Fruit fly (Drosophila melanogaster): ENCODE data around the gene CG7276.

Gene CG7276

DNA sequence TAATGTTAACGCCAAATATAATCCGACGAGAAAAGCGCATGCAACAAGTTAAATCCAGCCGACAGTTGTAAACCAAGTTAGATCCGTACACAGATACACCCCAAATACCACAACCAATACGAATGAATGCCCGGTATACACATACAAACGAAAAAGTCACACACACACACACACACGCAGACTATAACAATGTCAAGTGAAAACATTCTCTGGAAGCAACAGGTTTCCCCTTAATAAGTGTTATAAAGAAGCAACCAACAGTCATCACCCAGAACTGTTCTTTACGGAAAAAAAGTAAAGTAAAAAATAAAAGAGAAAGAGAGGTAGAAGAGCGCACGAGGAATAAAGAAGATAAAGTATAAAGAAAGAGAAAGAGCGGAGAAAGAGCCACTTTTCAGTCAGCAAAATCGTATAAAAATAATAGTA, 37.8 kb downstream of the CG7276 start:
- no peak for TF ChIP-seq brk (GFP tag; optimal IDR thresholded peaks at IDR 0.05)
- no peak for TF ChIP-seq pan (optimal IDR thresholded peaks at IDR 0.05)
- TF ChIP-seq Abd-B (GFP tag; optimal IDR thresholded peaks at IDR 0.05), result no peak
- TF ChIP-seq h (GFP tag; optimal IDR thresholded peaks at IDR 0.05), result no peak
- TF ChIP-seq br (GFP tag; optimal IDR thresholded peaks at IDR 0.05), result no peak
- TF ChIP-seq sage (GFP tag; optimal IDR thresholded peaks at IDR 0.05), result no peak
- no peak for TF ChIP-seq CrebA (GFP tag; optimal IDR thresholded peaks at IDR 0.05; ENCODE audit: borderline replicate concordance)
- TF ChIP-seq Hr78 (GFP tag; optimal IDR thresholded peaks at IDR 0.05), result no peak
- TF ChIP-seq dmrt93B (GFP tag; optimal IDR thresholded peaks at IDR 0.05), result no peak
- no peak for TF ChIP-seq Hr83 (GFP tag; optimal IDR thresholded peaks at IDR 0.05; ENCODE audit: poor library complexity, severe bottlenecking)
- peak; percentile 20 for TF ChIP-seq woc (GFP tag; optimal IDR thresholded peaks at IDR 0.05)
- TF ChIP-seq Jra (GFP tag; optimal IDR thresholded peaks at IDR 0.05), result no peak
- TF ChIP-seq dl (GFP tag; optimal IDR thresholded peaks at IDR 0.05; ENCODE audit: insufficient read depth in 1 of 2, partially characterized antibody in 2 of 2), result peak in 1 of 2 experiments; percentile 51
- TF ChIP-seq rgr (GFP tag; optimal IDR thresholded peaks at IDR 0.05), result no peak
- TF ChIP-seq fru (GFP tag; optimal IDR thresholded peaks at IDR 0.05), result no peak
- TF ChIP-seq Mio (GFP tag; optimal IDR thresholded peaks at IDR 0.05), result no peak
- TF ChIP-seq N (GFP tag; optimal IDR thresholded peaks at IDR 0.05), result peak; percentile 44
- no peak for TF ChIP-seq Rel (GFP tag; optimal IDR thresholded peaks at IDR 0.05)
- TF ChIP-seq Rel (tag; optimal IDR thresholded peaks at IDR 0.05), result peak; percentile 77

DNA sequence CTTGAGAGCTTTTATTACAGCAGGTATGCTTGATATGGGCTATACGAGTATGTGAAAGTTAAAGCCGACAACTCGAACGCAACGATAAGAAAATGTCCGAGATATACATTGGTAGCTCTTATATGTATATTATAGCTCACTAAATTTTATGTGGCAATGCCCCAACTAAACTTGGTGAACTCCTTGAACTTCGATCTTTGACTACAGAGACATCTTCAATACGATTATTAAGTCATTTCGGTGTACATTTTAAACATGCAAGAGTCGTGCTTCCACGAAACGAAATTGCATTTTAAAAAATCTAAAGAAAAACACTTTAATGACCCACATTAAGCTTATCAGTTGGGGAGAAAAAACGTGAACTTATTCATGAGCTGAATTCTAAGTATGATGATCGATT, 38.5 kb downstream of the CG7276 start:
- TF ChIP-seq br (GFP tag; optimal IDR thresholded peaks at IDR 0.05), result no peak
- TF ChIP-seq Jra (GFP tag; optimal IDR thresholded peaks at IDR 0.05), result no peak
- no peak for TF ChIP-seq sv (GFP tag; optimal IDR thresholded peaks at IDR 0.05)
- TF ChIP-seq rgr (GFP tag; optimal IDR thresholded peaks at IDR 0.05), result no peak
- no peak for TF ChIP-seq Vsx2 (GFP tag; optimal IDR thresholded peaks at IDR 0.05; ENCODE audit: partially characterized antibody)
- TF ChIP-seq Myc (optimal IDR thresholded peaks at IDR 0.05), result no peak
- TF ChIP-seq Hr78 (GFP tag; optimal IDR thresholded peaks at IDR 0.05), result no peak
- no peak for TF ChIP-seq ey (GFP tag; optimal IDR thresholded peaks at IDR 0.05)
- no peak for TF ChIP-seq Hnf4 (GFP tag; optimal IDR thresholded peaks at IDR 0.05)
- TF ChIP-seq CrebA (GFP tag; optimal IDR thresholded peaks at IDR 0.05; ENCODE audit: borderline replicate concordance), result no peak
- TF ChIP-seq h (GFP tag; optimal IDR thresholded peaks at IDR 0.05), result no peak
- no peak for TF ChIP-seq GATAd (GFP tag; optimal IDR thresholded peaks at IDR 0.05)
- no peak for TF ChIP-seq OdsH (GFP tag; optimal IDR thresholded peaks at IDR 0.05)
- TF ChIP-seq CG9705 (GFP tag; optimal IDR thresholded peaks at IDR 0.05), result no peak
- TF ChIP-seq pan (optimal IDR thresholded peaks at IDR 0.05), result no peak
- no peak for TF ChIP-seq lola (GFP tag; optimal IDR thresholded peaks at IDR 0.05)
- TF ChIP-seq brk (GFP tag; optimal IDR thresholded peaks at IDR 0.05), result no peak
- no peak for TF ChIP-seq dmrt93B (GFP tag; optimal IDR thresholded peaks at IDR 0.05)

DNA sequence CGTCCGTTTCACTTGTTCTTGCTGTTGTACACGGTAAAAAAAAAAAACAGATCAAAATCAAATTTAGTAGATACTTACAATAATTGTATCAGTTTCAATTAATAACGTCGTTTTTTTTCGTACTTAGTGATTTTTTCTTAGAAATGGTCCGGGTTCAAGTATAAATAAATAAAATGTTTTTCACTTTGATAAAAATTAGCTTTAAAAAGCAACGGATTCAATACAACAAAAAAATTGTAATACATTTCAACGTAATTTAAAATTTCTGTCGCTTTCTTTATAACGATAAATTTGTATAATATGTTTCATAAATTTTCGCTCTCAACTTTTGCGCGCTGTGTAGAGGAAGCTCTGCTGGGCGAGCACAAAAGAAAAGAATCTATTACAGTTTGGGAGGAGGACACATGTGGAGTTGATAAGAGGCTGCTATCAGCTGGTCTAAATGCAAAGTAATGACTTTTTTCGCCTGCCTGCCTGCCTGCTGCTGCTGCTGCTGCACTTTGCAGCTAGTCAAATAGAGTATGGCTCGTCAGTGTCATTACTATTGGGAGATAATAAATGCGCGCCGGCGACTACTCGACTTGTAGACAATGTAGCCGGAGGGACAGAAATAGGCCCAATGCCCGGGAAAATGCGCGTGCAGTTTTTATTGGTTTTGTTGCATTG, 40.0 kb downstream of the CG7276 start:
- peak; percentile 46 for TF ChIP-seq OdsH (GFP tag; optimal IDR thresholded peaks at IDR 0.05)
- peak; percentile 24 for TF ChIP-seq Sp1 (GFP tag; optimal IDR thresholded peaks at IDR 0.05)
- no peak for TF ChIP-seq CG9705 (GFP tag; optimal IDR thresholded peaks at IDR 0.05)
- TF ChIP-seq ey (GFP tag; optimal IDR thresholded peaks at IDR 0.05), result peak; percentile 53
- TF ChIP-seq sage (GFP tag; optimal IDR thresholded peaks at IDR 0.05), result no peak
- peak; percentile 14 for TF ChIP-seq Hnf4 (GFP tag; optimal IDR thresholded peaks at IDR 0.05)
- TF ChIP-seq foxo (GFP tag; optimal IDR thresholded peaks at IDR 0.05), result peak in 1 of 2 experiments; percentile 56
- no peak for TF ChIP-seq woc (GFP tag; optimal IDR thresholded peaks at IDR 0.05)
- TF ChIP-seq Vsx2 (GFP tag; optimal IDR thresholded peaks at IDR 0.05; ENCODE audit: partially characterized antibody), result no peak
- no peak for TF ChIP-seq lola (GFP tag; optimal IDR thresholded peaks at IDR 0.05)
- no peak for TF ChIP-seq dl (GFP tag; optimal IDR thresholded peaks at IDR 0.05; ENCODE audit: insufficient read depth in 1 of 2, partially characterized antibody in 2 of 2)
- no peak for TF ChIP-seq dmrt93B (GFP tag; optimal IDR thresholded peaks at IDR 0.05)
- peak; percentile 66 for TF ChIP-seq fru (GFP tag; optimal IDR thresholded peaks at IDR 0.05)
- TF ChIP-seq GATAd (GFP tag; optimal IDR thresholded peaks at IDR 0.05), result no peak
- peak; percentile 36 for TF ChIP-seq brk (GFP tag; optimal IDR thresholded peaks at IDR 0.05)
- TF ChIP-seq Dif (GFP tag; optimal IDR thresholded peaks at IDR 0.05; ENCODE audit: partially characterized antibody), result no peak
- TF ChIP-seq rgr (GFP tag; optimal IDR thresholded peaks at IDR 0.05), result peak; percentile 53
- peak; percentile 24 for TF ChIP-seq br (GFP tag; optimal IDR thresholded peaks at IDR 0.05)
- TF ChIP-seq Dfd (GFP tag; optimal IDR thresholded peaks at IDR 0.05), result no peak
- TF ChIP-seq pan (optimal IDR thresholded peaks at IDR 0.05), result no peak
- no peak for TF ChIP-seq Jra (GFP tag; optimal IDR thresholded peaks at IDR 0.05)
- TF ChIP-seq tai (GFP tag; optimal IDR thresholded peaks at IDR 0.05), result no peak
- TF ChIP-seq Abd-B (GFP tag; optimal IDR thresholded peaks at IDR 0.05), result no peak
- TF ChIP-seq HLH106 (tag; optimal IDR thresholded peaks at IDR 0.05), result no peak
- TF ChIP-seq Hr83 (GFP tag; optimal IDR thresholded peaks at IDR 0.05; ENCODE audit: poor library complexity, severe bottlenecking), result no peak
- no peak for TF ChIP-seq usp (GFP tag; optimal IDR thresholded peaks at IDR 0.05)
- peak; percentile 10 for TF ChIP-seq sv (GFP tag; optimal IDR thresholded peaks at IDR 0.05)
- no peak for TF ChIP-seq Rel (GFP tag; optimal IDR thresholded peaks at IDR 0.05)
- peak; percentile 25 for TF ChIP-seq Rel (tag; optimal IDR thresholded peaks at IDR 0.05)
- no peak for TF ChIP-seq N (GFP tag; optimal IDR thresholded peaks at IDR 0.05)
- peak; percentile 44 for TF ChIP-seq psq (GFP tag; optimal IDR thresholded peaks at IDR 0.05)
- TF ChIP-seq dsf (GFP tag; optimal IDR thresholded peaks at IDR 0.05; ENCODE audit: borderline replicate concordance), result no peak
- no peak for TF ChIP-seq jim (GFP tag; optimal IDR thresholded peaks at IDR 0.05)
- no peak for TF ChIP-seq CrebA (GFP tag; optimal IDR thresholded peaks at IDR 0.05; ENCODE audit: borderline replicate concordance)
- TF ChIP-seq CG32264 (GFP tag; optimal IDR thresholded peaks at IDR 0.05), result no peak
- no peak for TF ChIP-seq Mio (GFP tag; optimal IDR thresholded peaks at IDR 0.05)
- TF ChIP-seq h (GFP tag; optimal IDR thresholded peaks at IDR 0.05), result peak; percentile 68
- no peak for TF ChIP-seq Myc (optimal IDR thresholded peaks at IDR 0.05)
- no peak for TF ChIP-seq Hr78 (GFP tag; optimal IDR thresholded peaks at IDR 0.05)

Data from whole organism, wandering third instar larva.